Worm (Caenorhabditis elegans) whole organism, L2 larva: ENCODE measurements around the gene F42G4.5.
"Not testable (repeated sequence)": the region's sequence is repeated elsewhere in the genome, so short reads cannot be mapped to it uniquely, and the experiment has no call there.

ENCODE experiments used
- C34F6.9 ChIP-seq: fragments of 150-350 bp; optimal IDR thresholded peaks from 2 replicates; lab custom pipeline; 2014; ENCODE audit warnings: missing biosample characterization, missing genetic modification characterization
- F13H6.1 ChIP-seq: sonication (generic microtip); optimal IDR thresholded peaks from 2 replicates; lab custom pipeline; 2016; ENCODE audit warnings: missing genetic modification characterization, missing compliant biosample characterization
- R02D3.7 ChIP-seq: fragments of 150-350 bp; optimal IDR thresholded peaks from 2 replicates; lab custom pipeline; 2014; ENCODE audit warnings: missing biosample characterization, missing genetic modification characterization
- Y55F3AM.14 ChIP-seq: fragments of 200-800 bp; sonication (Bioruptor generic); optimal IDR thresholded peaks from 2 replicates; lab custom pipeline; 2018; ENCODE audit warnings: mild to moderate bottlenecking, missing genetic modification characterization, missing compliant biosample characterization
- ZK546.5 ChIP-seq: sonication (generic microtip); optimal IDR thresholded peaks from 2 replicates; lab custom pipeline; 2017; ENCODE audit warnings: missing biosample characterization, missing genetic modification characterization
- alr-1 ChIP-seq: fragments of 150-350 bp; optimal IDR thresholded peaks from 2 replicates; lab custom pipeline; 2014; ENCODE audit warnings: missing biosample characterization, missing genetic modification characterization
- aly-2 ChIP-seq: fragments of 150-350 bp; optimal IDR thresholded peaks from 2 replicates; lab custom pipeline; 2014; ENCODE audit warnings: missing biosample characterization, missing genetic modification characterization
- ama-1 ChIP-seq: fragments of 150-350 bp; optimal IDR thresholded peaks from 2 replicates; lab custom pipeline; 2018; ENCODE audit warnings: inconsistent platforms
- blmp-1 ChIP-seq: sonication (generic microtip); optimal IDR thresholded peaks from 2 replicates; lab custom pipeline; 2017; ENCODE audit warnings: missing genetic modification characterization, mild to moderate bottlenecking, missing compliant biosample characterization, antibody characterized with exemption, moderate library complexity; ENCODE audit not compliant: insufficient read depth
- ceh-82 ChIP-seq: fragments of 150-350 bp; optimal IDR thresholded peaks from 2 replicates; lab custom pipeline; 2014; ENCODE audit warnings: missing biosample characterization, missing genetic modification characterization
- crh-2 ChIP-seq: sonication (generic microtip); optimal IDR thresholded peaks from 2 replicates; lab custom pipeline; 2017; ENCODE audit warnings: missing biosample characterization, missing genetic modification characterization
- dmd-4 ChIP-seq: sonication (generic microtip); optimal IDR thresholded peaks from 2 replicates; lab custom pipeline; 2017; ENCODE audit warnings: missing biosample characterization, missing genetic modification characterization
- egl-27 ChIP-seq: sonication (generic microtip); optimal IDR thresholded peaks from 3 replicates; lab custom pipeline; 2017; ENCODE audit warnings: missing biosample characterization, missing genetic modification reagents, missing genetic modification characterization
- elt-1 ChIP-seq: fragments of 150-350 bp; optimal IDR thresholded peaks from 2 replicates; lab custom pipeline; 2014; ENCODE audit warnings: missing biosample characterization, missing genetic modification characterization
- elt-3 ChIP-seq: sonication (generic microtip); optimal IDR thresholded peaks from 2 replicates; lab custom pipeline; 2017; ENCODE audit warnings: missing biosample characterization, missing genetic modification characterization
- fos-1 ChIP-seq: fragments of 150-350 bp; optimal IDR thresholded peaks from 2 replicates; lab custom pipeline; 2014; ENCODE audit warnings: missing biosample characterization, missing genetic modification characterization
- gmeb-1 ChIP-seq: fragments of 150-350 bp; optimal IDR thresholded peaks from 2 replicates; lab custom pipeline; 2014; ENCODE audit warnings: missing biosample characterization, missing genetic modification characterization
- lin-11 ChIP-seq: fragments of 150-350 bp; sonication (generic microtip); optimal IDR thresholded peaks from 2 replicates; lab custom pipeline; 2014; ENCODE audit warnings: missing biosample characterization, missing genetic modification characterization, inconsistent platforms, mixed read lengths
- lin-13 ChIP-seq: fragments of 150-350 bp; optimal IDR thresholded peaks from 2 replicates; lab custom pipeline; 2014; ENCODE audit warnings: missing biosample characterization, missing genetic modification reagents, missing genetic modification characterization
- lin-39 ChIP-seq: fragments of 150-350 bp; optimal IDR thresholded peaks from 2 replicates; lab custom pipeline; 2014; ENCODE audit warnings: missing biosample characterization, missing genetic modification reagents, missing genetic modification characterization
- lsy-2 ChIP-seq, 2 experiments: fragments of 150-350 bp in 1 of 2; sonication (generic microtip) in 1 of 2; optimal IDR thresholded peaks; 2 replicates each; lab custom pipeline; 2014 to 2017; ENCODE audit warnings: missing biosample characterization in 2 of 2, missing genetic modification characterization in 2 of 2
- mab-5 ChIP-seq: fragments of 150-350 bp; optimal IDR thresholded peaks from 2 replicates; lab custom pipeline; 2014; ENCODE audit warnings: missing biosample characterization, missing genetic modification characterization
- mbf-1 ChIP-seq: sonication (generic microtip); optimal IDR thresholded peaks from 2 replicates; lab custom pipeline; 2017; ENCODE audit warnings: missing biosample characterization, missing genetic modification characterization
- mdl-1 ChIP-seq, 2 experiments: fragments of 150-350 bp in 1 of 2; sonication (generic microtip) in 1 of 2; optimal IDR thresholded peaks; 2 replicates each; lab custom pipeline; 2017; ENCODE audit warnings: missing biosample characterization in 2 of 2, missing genetic modification characterization in 2 of 2
- nhr-10 ChIP-seq: sonication (generic microtip); optimal IDR thresholded peaks from 2 replicates; lab custom pipeline; 2017; ENCODE audit warnings: missing biosample characterization, missing genetic modification characterization
- nhr-11 ChIP-seq: fragments of 150-350 bp; optimal IDR thresholded peaks from 2 replicates; lab custom pipeline; 2014; ENCODE audit warnings: missing biosample characterization, missing genetic modification characterization
- nhr-12 ChIP-seq: fragments of 150-350 bp; optimal IDR thresholded peaks from 2 replicates; lab custom pipeline; 2014; ENCODE audit warnings: missing biosample characterization, missing genetic modification characterization
- nhr-129 ChIP-seq: fragments of 150-350 bp; optimal IDR thresholded peaks from 2 replicates; lab custom pipeline; 2014; ENCODE audit warnings: missing biosample characterization, missing genetic modification characterization
- nhr-21 ChIP-seq: fragments of 150-350 bp; optimal IDR thresholded peaks from 2 replicates; lab custom pipeline; 2014; ENCODE audit warnings: missing biosample characterization, missing genetic modification characterization
- nhr-23 ChIP-seq: fragments of 150-350 bp; optimal IDR thresholded peaks from 2 replicates; lab custom pipeline; 2014; ENCODE audit warnings: missing biosample characterization, missing genetic modification reagents, missing genetic modification characterization
- nhr-237 ChIP-seq: fragments of 150-350 bp; optimal IDR thresholded peaks from 2 replicates; lab custom pipeline; 2014; ENCODE audit warnings: missing biosample characterization, missing genetic modification characterization
- nhr-25 ChIP-seq: fragments of 150-350 bp; sonication (generic microtip); optimal IDR thresholded peaks from 3 replicates; lab custom pipeline; 2014; ENCODE audit warnings: missing biosample characterization, missing genetic modification characterization
- nhr-6 ChIP-seq: fragments of 150-350 bp; optimal IDR thresholded peaks from 2 replicates; lab custom pipeline; 2014; ENCODE audit warnings: missing biosample characterization, missing genetic modification characterization
- nhr-77 ChIP-seq: fragments of 150-350 bp; optimal IDR thresholded peaks from 2 replicates; lab custom pipeline; 2014; ENCODE audit warnings: missing biosample characterization, missing genetic modification characterization
- peb-1 ChIP-seq: fragments of 150-350 bp; optimal IDR thresholded peaks from 2 replicates; lab custom pipeline; 2014; ENCODE audit warnings: missing biosample characterization, missing genetic modification characterization
- sem-4 ChIP-seq: fragments of 150-350 bp; optimal IDR thresholded peaks from 2 replicates; lab custom pipeline; 2014; ENCODE audit warnings: missing biosample characterization, missing genetic modification reagents, missing genetic modification characterization
- skn-1 ChIP-seq: sonication (generic microtip); optimal IDR thresholded peaks from 2 replicates; lab custom pipeline; 2017; ENCODE audit warnings: missing biosample characterization, missing genetic modification characterization
- sma-3 ChIP-seq: sonication (generic microtip); optimal IDR thresholded peaks from 2 replicates; lab custom pipeline; 2016; ENCODE audit warnings: missing genetic modification reagents, missing genetic modification characterization, missing compliant biosample characterization
- sma-9 ChIP-seq, 2 experiments: fragments of 150-350 bp in 1 of 2; sonication (generic microtip) in 1 of 2; optimal IDR thresholded peaks; 2 replicates each; lab custom pipeline; 2014 to 2016; ENCODE audit warnings: missing genetic modification characterization in 2 of 2, mild to moderate bottlenecking in 1 of 2, missing biosample characterization in 1 of 2, missing compliant biosample characterization in 1 of 2, missing genetic modification reagents in 1 of 2, moderate library complexity in 1 of 2
- unc-55 ChIP-seq: fragments of 150-350 bp; sonication (generic microtip); optimal IDR thresholded peaks from 3 replicates; lab custom pipeline; 2014; ENCODE audit warnings: missing biosample characterization, missing genetic modification reagents, missing genetic modification characterization
- ztf-1 ChIP-seq: fragments of 200-800 bp; sonication (Bioruptor generic); conservative IDR thresholded peaks from 2 replicates; pipeline ENCODE4 v1.3.6; 2022; ENCODE audit warnings: missing genetic modification characterization, missing compliant biosample characterization
- ztf-11 ChIP-seq: sonication (generic microtip); optimal IDR thresholded peaks from 2 replicates; lab custom pipeline; 2017; ENCODE audit warnings: missing biosample characterization, missing genetic modification characterization

Gene F42G4.5

DNA sequence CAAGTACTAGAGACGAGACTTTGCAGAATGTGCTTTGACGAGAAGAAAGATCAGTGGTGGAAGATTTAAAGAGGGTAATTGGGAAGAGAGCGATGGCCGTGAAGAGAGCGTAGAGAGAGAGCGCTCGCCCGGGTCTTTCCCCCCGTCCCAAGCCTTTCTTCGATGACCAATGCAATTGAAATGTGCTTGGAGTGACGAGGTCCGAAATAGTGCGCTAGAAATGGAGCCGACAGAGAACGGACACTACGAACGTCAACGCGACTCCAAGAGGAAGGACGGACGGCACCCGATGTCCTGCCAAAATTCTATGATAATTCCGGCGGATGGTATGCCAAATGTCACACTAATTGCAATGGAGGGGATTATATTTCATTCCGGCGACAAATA, 43.2 kb upstream of the F42G4.5 start:
- no peak for TF ChIP-seq ZK546.5 (tag; lab: Kevin White, UChicago)
- no peak for TF ChIP-seq elt-3 (tag; lab: Kevin White, UChicago)
- no peak for TF ChIP-seq ztf-11 (tag; lab: Kevin White, UChicago)
- TF ChIP-seq sem-4 (tag; lab: Kevin White, UChicago) = no peak
- no peak for TF ChIP-seq fos-1 (tag; lab: Kevin White, UChicago)
- no peak for TF ChIP-seq elt-1
- TF ChIP-seq unc-55 = no peak
- TF ChIP-seq, all 48 proteins: peak for 0

DNA sequence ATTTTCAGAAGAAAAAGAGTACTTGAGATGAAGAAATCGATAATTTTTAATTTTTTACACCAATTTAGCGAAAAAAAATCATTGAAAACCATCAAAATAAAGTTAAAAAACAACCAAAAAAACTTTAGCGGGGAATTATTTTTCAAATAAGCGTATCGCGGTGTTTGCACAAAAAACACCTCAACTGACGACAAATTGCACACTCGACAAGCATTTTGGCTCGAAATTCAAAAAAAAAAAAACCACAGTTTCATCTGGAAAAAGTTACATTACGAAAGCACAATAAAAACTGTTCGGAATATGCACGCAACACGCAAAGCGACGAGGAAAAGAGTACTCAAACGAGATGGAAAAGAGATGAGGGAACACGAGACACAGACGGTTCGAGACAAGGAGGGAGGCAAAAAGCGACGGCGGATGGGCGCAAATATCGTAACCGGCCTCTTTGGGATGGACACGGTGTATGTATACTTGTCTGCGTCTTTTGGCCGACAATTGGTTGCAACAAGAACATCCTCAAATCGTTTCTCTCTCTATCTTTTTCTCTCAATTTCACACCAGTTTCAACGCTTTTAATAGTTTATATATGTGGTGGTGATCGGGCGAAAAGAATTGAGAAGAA, 42.6 kb upstream of the F42G4.5 start:
- TF ChIP-seq skn-1 (tag; lab: Kevin White, UChicago) (peak; percentile 20), egl-27 (tag; lab: Kevin White, UChicago) (peak; percentile 12), unc-55 (peak; percentile 44), aly-2 (no peak), mab-5 (tag; lab: Kevin White, UChicago) (no peak), gmeb-1 (tag; lab: Kevin White, UChicago) (peak; percentile 14), F13H6.1 (tag; lab: Kevin White, UChicago) (peak; percentile 85), nhr-129 (tag; lab: Kevin White, UChicago) (peak; percentile 70), sma-9 (GFP tag; optimal IDR thresholded peaks at IDR 0.05; lab: Kevin White, UChicago) (peak; percentile 53), sma-9 (tag; optimal IDR thresholded peaks at IDR 0.05; lab: Kevin White, UChicago) (no peak), nhr-11 (tag; lab: Kevin White, UChicago) (no peak), lsy-2 (tag; optimal IDR thresholded peaks at IDR 0.05; lab: Kevin White, UChicago) (peak in 1 of 2 experiments; percentile 65), lin-39 (tag; lab: Kevin White, UChicago) (no peak), nhr-25 (tag; lab: Kevin White, UChicago) (peak; percentile 74), sem-4 (tag; lab: Kevin White, UChicago) (peak; percentile 47), blmp-1 (tag; lab: Kevin White, UChicago) (peak; percentile 66), lin-11 (tag; lab: Kevin White, UChicago) (no peak), mdl-1 (tag; optimal IDR thresholded peaks at IDR 0.05; lab: Kevin White, UChicago) (peak in 1 of 2 experiments; percentile 6), fos-1 (tag; lab: Kevin White, UChicago) (peak; percentile 66), crh-2 (peak; percentile 64), nhr-12 (tag; lab: Kevin White, UChicago) (no peak), C34F6.9 (peak; percentile 58), sma-3 (GFP tag; lab: Kevin White, UChicago) (peak; percentile 35), nhr-21 (tag; lab: Kevin White, UChicago) (peak; percentile 46)

- not testable (repeated sequence) for TF ChIP-seq ztf-1; mab-5 (tag; lab: Kevin White, UChicago); nhr-6 (tag; lab: Kevin White, UChicago)
- TF ChIP-seq, all 48 proteins: peak for 0; not testable (repeated sequence) for 48
Observed at ce11 chrII:13031649-13032191, 41.6 kb upstream of the F42G4.5 start, which contains the start of gene F18A11.2. Gene F18A11.2, plus strand, starts transcription at chrII:13031699.

DNA sequence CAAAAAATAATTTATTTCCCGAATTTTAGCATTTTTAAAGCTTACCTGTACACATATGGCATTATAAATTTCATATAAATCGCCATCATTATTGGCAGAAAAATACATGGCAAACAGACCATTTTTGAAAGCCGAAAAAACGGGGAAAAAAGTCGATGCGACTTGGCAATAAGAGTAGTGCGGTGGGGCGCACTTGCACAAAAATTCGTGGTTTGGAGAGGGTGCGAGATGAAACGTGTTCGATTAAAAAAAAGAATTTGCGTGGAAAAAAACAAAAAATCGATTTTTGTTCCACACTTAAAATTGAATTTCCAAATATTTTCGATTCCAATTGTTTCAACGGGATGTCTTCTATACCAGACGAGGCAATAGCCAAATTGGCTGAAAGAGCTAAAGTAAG, 36.6 kb upstream of the F42G4.5 start, which contains the start of gene F18A11.3:
TSS of gene F18A11.3 (minus strand) at position 125 of the 400 bp plus-strand sequence.
- TF ChIP-seq C34F6.9 (peak; percentile 57), unc-55 (peak; percentile 6), nhr-11 (tag; lab: Kevin White, UChicago) (no peak), mdl-1 (tag; optimal IDR thresholded peaks at IDR 0.05; lab: Kevin White, UChicago) (no peak), sma-9 (GFP tag; optimal IDR thresholded peaks at IDR 0.05; lab: Kevin White, UChicago) (no peak), sma-9 (tag; optimal IDR thresholded peaks at IDR 0.05; lab: Kevin White, UChicago) (no peak), nhr-77 (tag; lab: Kevin White, UChicago) (no peak), F13H6.1 (tag; lab: Kevin White, UChicago) (no peak), peb-1 (no peak), egl-27 (tag; lab: Kevin White, UChicago) (no peak), nhr-129 (tag; lab: Kevin White, UChicago) (peak; percentile 31), lsy-2 (tag; optimal IDR thresholded peaks at IDR 0.05; lab: Kevin White, UChicago) (peak in 1 of 2 experiments; percentile 28), elt-1 (no peak), mbf-1 (no peak), Y55F3AM.14 (GFP tag; lab: Kevin White, UChicago) (no peak), nhr-21 (tag; lab: Kevin White, UChicago) (no peak), ceh-82 (no peak), blmp-1 (tag; lab: Kevin White, UChicago) (no peak), nhr-23 (tag; lab: Kevin White, UChicago) (no peak), lin-13 (GFP tag; lab: Kevin White, UChicago) (no peak), R02D3.7 (tag; lab: Kevin White, UChicago) (no peak), nhr-6 (tag; lab: Kevin White, UChicago) (no peak), dmd-4 (tag; lab: Kevin White, UChicago) (no peak), gmeb-1 (tag; lab: Kevin White, UChicago) (no peak), ama-1 (lab: Kevin White, UChicago) (no peak), alr-1 (tag; lab: Kevin White, UChicago) (no peak), nhr-10 (tag; lab: Kevin White, UChicago) (no peak), nhr-237 (tag; lab: Kevin White, UChicago) (no peak), lin-39 (tag; lab: Kevin White, UChicago) (no peak), mab-5 (tag; lab: Kevin White, UChicago) (no peak), ztf-1 (no peak), crh-2 (peak; percentile 45)
